Worm (Caenorhabditis elegans) whole organism, L3 larva: ENCODE measurements around the gene mrps-9.

ENCODE experiments used
- ama-1 ChIP-seq: fragments of 150-350 bp; optimal IDR thresholded peaks from 2 replicates; lab custom pipeline; 2018
- ceh-16 ChIP-seq: sonication (generic microtip); optimal IDR thresholded peaks from 2 replicates; lab custom pipeline; 2017; ENCODE audit warnings: missing biosample characterization, missing genetic modification characterization
- lin-39 ChIP-seq: fragments of 150-350 bp; optimal IDR thresholded peaks from 2 replicates; lab custom pipeline; 2018; ENCODE audit warnings: missing biosample characterization, missing genetic modification reagents, missing genetic modification characterization
- mdl-1 ChIP-seq: fragments of 150-350 bp; optimal IDR thresholded peaks from 2 replicates; lab custom pipeline; 2014; ENCODE audit warnings: missing biosample characterization, missing genetic modification characterization
- nfya-1 ChIP-seq: sonication (generic microtip); optimal IDR thresholded peaks from 2 replicates; lab custom pipeline; 2017; ENCODE audit warnings: missing genetic modification characterization, mild to moderate bottlenecking, missing compliant biosample characterization, antibody characterized with exemption, moderate library complexity; ENCODE audit not compliant: insufficient read depth
- nhr-11 ChIP-seq: fragments of 150-350 bp; optimal IDR thresholded peaks from 2 replicates; lab custom pipeline; 2014; ENCODE audit warnings: missing biosample characterization, missing genetic modification characterization
- nhr-237 ChIP-seq: fragments of 150-350 bp; optimal IDR thresholded peaks from 2 replicates; lab custom pipeline; 2014; ENCODE audit warnings: missing biosample characterization, missing genetic modification characterization
- nhr-76 ChIP-seq: fragments of 150-350 bp; sonication (generic microtip); optimal IDR thresholded peaks from 5 replicates; lab custom pipeline; 2014; ENCODE audit warnings: missing biosample characterization, missing genetic modification characterization
- zag-1 ChIP-seq: fragments of 150-350 bp; optimal IDR thresholded peaks from 2 replicates; lab custom pipeline; 2014; ENCODE audit warnings: missing biosample characterization, missing genetic modification characterization

DNA sequence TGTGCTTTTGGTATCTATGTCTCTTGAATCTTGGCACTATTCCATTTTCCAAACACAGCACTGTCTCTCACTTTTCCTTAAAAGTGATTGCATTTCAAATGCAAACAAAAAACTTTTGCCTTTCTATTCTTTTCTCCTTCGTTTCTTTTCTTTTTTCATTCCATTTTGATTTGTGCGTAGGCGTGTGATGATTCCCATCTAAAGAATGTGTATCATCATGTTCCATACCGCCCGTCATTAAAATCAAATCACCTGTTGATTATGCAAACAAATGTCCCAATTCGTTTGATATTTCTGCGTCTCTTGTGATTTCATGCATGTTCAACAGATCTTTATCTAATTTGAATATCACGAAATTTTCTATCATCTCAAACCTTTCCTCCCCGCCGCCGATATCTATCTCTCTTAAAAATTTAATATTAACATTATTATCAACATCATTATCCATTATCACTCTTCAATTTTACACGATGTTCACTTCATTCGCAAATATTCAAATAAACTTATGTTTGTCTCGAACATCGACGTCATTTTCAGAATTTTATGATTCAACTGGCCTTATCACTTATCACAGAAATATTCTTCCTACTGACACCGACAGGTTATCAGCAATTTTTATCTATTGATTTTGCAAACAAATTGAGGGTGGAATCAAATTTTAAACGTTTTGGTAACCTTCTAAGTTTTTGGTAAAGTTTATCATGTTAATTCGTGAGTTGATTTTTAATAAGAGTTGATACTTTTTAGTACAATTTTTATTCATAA lies 25.6 kb downstream of the mrps-9 start:
- TF ChIP-seq ceh-16 (tag; lab: Kevin White, UChicago) (no peak), ama-1 (no peak), mdl-1 (tag; lab: Kevin White, UChicago) (no peak), nhr-76 (no peak), nfya-1 (no peak), zag-1 (no peak), lin-39 (tag; lab: Kevin White, UChicago) (no peak), nhr-237 (no peak), nhr-11 (tag; lab: Kevin White, UChicago) (no peak)
